Worm (Caenorhabditis elegans) whole organism, midembryonic: ENCODE measurements around the gene F53F8.4.

ENCODE experiments used
- med-1 ChIP-seq: sonication (generic microtip); optimal IDR thresholded peaks from 2 replicates; lab custom pipeline; 2017; ENCODE audit warnings: missing genetic modification characterization, mild to moderate bottlenecking, missing compliant biosample characterization, antibody characterized with exemption, missing genetic modification reagents; ENCODE audit not compliant: insufficient read depth
- ztf-29 ChIP-seq: fragments of 200-800 bp; sonication (Bioruptor generic); IDR thresholded peaks from 2 replicates; pipeline ENCODE4 v1.3.6; 2022; ENCODE audit warnings: missing genetic modification reagents, missing genetic modification characterization, missing compliant biosample characterization

DNA sequence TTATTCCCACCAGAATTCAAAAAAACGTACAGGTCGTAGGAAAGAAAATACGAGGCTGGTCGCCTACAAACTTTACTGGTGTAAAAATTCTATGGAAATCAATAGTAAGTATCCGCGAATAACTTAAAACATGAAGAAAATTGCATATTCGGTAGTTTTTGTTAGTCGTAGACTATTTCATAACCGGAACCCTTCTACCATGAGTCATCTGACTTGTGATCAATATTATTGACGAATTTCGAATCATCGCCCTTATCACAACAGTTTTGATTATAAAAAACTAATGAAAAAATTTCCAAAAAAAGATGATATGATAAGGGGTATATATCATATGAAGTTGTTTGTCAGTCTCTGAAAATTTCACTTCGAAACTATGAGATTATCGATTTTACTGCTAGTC, 31.5 kb downstream of the F53F8.4 start, which contains the start of gene W01F3.2:
- TF ChIP-seq med-1 (GFP tag; lab: Kevin White, UChicago) = no peak
- TF ChIP-seq ztf-29 (GFP tag; lab: Robert Waterston, UW) = no peak
